Worm (Caenorhabditis elegans) whole organism, L3 larva: ENCODE data around the gene popl-5.
A peak's percentile ranks its signal among the peaks of the same experiment; 100 is the strongest.

Experiments
- ceh-9 ChIP-seq: sonication (generic microtip); optimal IDR thresholded peaks from 2 replicates; lab custom pipeline; 2018; ENCODE audit warnings: missing biosample characterization, missing genetic modification characterization
- lin-15B ChIP-seq: fragments of 150-350 bp; optimal IDR thresholded peaks from 2 replicates; lab custom pipeline; 2014; ENCODE audit warnings: missing biosample characterization, missing genetic modification characterization
- mml-1 ChIP-seq: fragments of 150-350 bp; sonication (generic microtip); optimal IDR thresholded peaks from 3 replicates; lab custom pipeline; 2014; ENCODE audit warnings: missing biosample characterization, missing genetic modification characterization
- nhr-76 ChIP-seq: fragments of 150-350 bp; sonication (generic microtip); optimal IDR thresholded peaks from 5 replicates; lab custom pipeline; 2014; ENCODE audit warnings: missing biosample characterization, missing genetic modification characterization
- pqm-1 ChIP-seq: fragments of 150-350 bp; optimal IDR thresholded peaks from 2 replicates; lab custom pipeline; 2017; ENCODE audit warnings: missing biosample characterization, missing genetic modification characterization, inconsistent platforms
- snpc-4 ChIP-seq: fragments of 150-350 bp; optimal IDR thresholded peaks from 2 replicates; lab custom pipeline; 2014; ENCODE audit warnings: missing biosample characterization, missing genetic modification characterization

ce11 chrIII:11496496-11496895 lies 9.4 kb upstream of the popl-5 start, which contains the start of gene Y66D12A.24:
- TF ChIP-seq snpc-4 (tag; lab: Kevin White, UChicago) (no peak), mml-1 (tag; lab: Kevin White, UChicago) (no peak), ceh-9 (tag; lab: Kevin White, UChicago) (no peak), pqm-1 (tag; lab: Kevin White, UChicago) (peak; percentile 73), lin-15B (tag; lab: Kevin White, UChicago) (no peak), nhr-76 (tag; lab: Kevin White, UChicago) (no peak)
